Fruit fly (Drosophila melanogaster) whole organism, embryonic: ENCODE results near the gene CG9029.
A peak's percentile ranks its signal among the peaks of the same experiment; 100 is the strongest.

ENCODE experiments used
- Atf3 ChIP-seq: fragments of 200-800 bp; sonication (Bioruptor generic); optimal IDR thresholded peaks from 3 replicates; lab custom pipeline; 2016; ENCODE audit warnings: missing biosample characterization, missing genetic modification characterization
- CG10431 ChIP-seq: fragments of 200-800 bp; sonication (Bioruptor generic); optimal IDR thresholded peaks from 3 replicates; lab custom pipeline; 2018; ENCODE audit warnings: missing biosample characterization, mild to moderate bottlenecking, missing genetic modification characterization
- CG11504 ChIP-seq: fragments of 200-800 bp; sonication (Bioruptor generic); optimal IDR thresholded peaks from 3 replicates; lab custom pipeline; 2019; ENCODE audit warnings: missing biosample characterization, mild to moderate bottlenecking, missing genetic modification characterization, moderate library complexity
- CG11723 ChIP-seq: fragments of 200-800 bp; sonication (Bioruptor generic); optimal IDR thresholded peaks from 2 replicates; lab custom pipeline; 2017; ENCODE audit warnings: missing biosample characterization, mild to moderate bottlenecking, missing genetic modification characterization
- CG1233 ChIP-seq: fragments of 200-800 bp; sonication (Bioruptor generic); optimal IDR thresholded peaks from 4 replicates; lab custom pipeline; 2018; ENCODE audit warnings: missing biosample characterization, mild to moderate bottlenecking, missing genetic modification characterization
- CG12659 ChIP-seq: fragments of 200-800 bp; sonication (Bioruptor generic); optimal IDR thresholded peaks from 3 replicates; lab custom pipeline; 2017; ENCODE audit warnings: mild to moderate bottlenecking, missing biosample characterization, missing genetic modification reagents, missing genetic modification characterization
- CG13123 ChIP-seq: fragments of 200-800 bp; sonication (Bioruptor generic); optimal IDR thresholded peaks from 2 replicates; lab custom pipeline; 2016; ENCODE audit warnings: missing biosample characterization, missing genetic modification characterization
- CG15011 ChIP-seq: fragments of 200-800 bp; sonication (Bioruptor generic); optimal IDR thresholded peaks from 3 replicates; lab custom pipeline; 2018; ENCODE audit warnings: missing biosample characterization, mild to moderate bottlenecking, missing genetic modification characterization
- CG15073 ChIP-seq: fragments of 200-800 bp; sonication (Bioruptor generic); optimal IDR thresholded peaks from 2 replicates; lab custom pipeline; 2016; ENCODE audit warnings: missing biosample characterization, missing genetic modification characterization
- CG15514 ChIP-seq: fragments of 200-800 bp; sonication (Bioruptor generic); optimal IDR thresholded peaks from 3 replicates; lab custom pipeline; 2017; ENCODE audit warnings: missing biosample characterization, missing genetic modification characterization, mild to moderate bottlenecking, moderate library complexity, missing genetic modification reagents
- CG1832 ChIP-seq: fragments of 200-800 bp; sonication (Bioruptor generic); optimal IDR thresholded peaks from 2 replicates; lab custom pipeline; 2017; ENCODE audit warnings: missing biosample characterization, mild to moderate bottlenecking, missing genetic modification characterization, inconsistent platforms
- CG18619 ChIP-seq: fragments of 200-800 bp; sonication (Bioruptor generic); optimal IDR thresholded peaks from 3 replicates; lab custom pipeline; 2017; ENCODE audit warnings: missing biosample characterization, mild to moderate bottlenecking, missing genetic modification characterization
- CG31388 ChIP-seq: fragments of 200-800 bp; sonication (Bioruptor generic); optimal IDR thresholded peaks from 2 replicates; lab custom pipeline; 2016; ENCODE audit warnings: missing biosample characterization, missing genetic modification characterization
- CG34422 ChIP-seq: fragments of 200-800 bp; sonication (Bioruptor generic); IDR thresholded peaks from 3 replicates; pipeline ENCODE4 v1.3.6; 2022; ENCODE audit warnings: missing biosample characterization, missing genetic modification characterization
- CG4360 ChIP-seq: fragments of 200-800 bp; sonication (Bioruptor generic); IDR thresholded peaks from 2 replicates; pipeline ENCODE4 v1.3.6; 2022; ENCODE audit warnings: missing biosample characterization, missing genetic modification characterization
- CG7745 ChIP-seq: fragments of 200-800 bp; sonication (Bioruptor generic); optimal IDR thresholded peaks from 2 replicates; lab custom pipeline; 2018; ENCODE audit warnings: missing biosample characterization, mild to moderate bottlenecking, missing genetic modification characterization, moderate library complexity
- CG7928 ChIP-seq: fragments of 200-800 bp; sonication (Bioruptor generic); optimal IDR thresholded peaks from 2 replicates; lab custom pipeline; 2017; ENCODE audit warnings: missing biosample characterization, mild to moderate bottlenecking, missing genetic modification characterization
- D19A ChIP-seq: fragments of 200-800 bp; optimal IDR thresholded peaks from 3 replicates; lab custom pipeline; 2019; ENCODE audit warnings: missing biosample characterization, mild to moderate bottlenecking, missing genetic modification characterization, moderate library complexity
- Fer3 ChIP-seq: fragments of 200-800 bp; sonication (Bioruptor generic); optimal IDR thresholded peaks from 2 replicates; lab custom pipeline; 2018; ENCODE audit warnings: missing biosample characterization, mild to moderate bottlenecking, missing genetic modification characterization, moderate library complexity
- H2.0 ChIP-seq: fragments of 200-800 bp; sonication (Bioruptor generic); IDR thresholded peaks from 2 replicates; pipeline ENCODE4 v1.3.6; 2022; ENCODE audit warnings: missing biosample characterization, missing genetic modification characterization
- HLH4C ChIP-seq: fragments of 200-800 bp; sonication (Bioruptor generic); IDR thresholded peaks from 3 replicates; pipeline ENCODE4 v1.3.6; 2022; ENCODE audit warnings: missing biosample characterization, missing genetic modification characterization; ENCODE audit not compliant: partially characterized antibody
- Lhr ChIP-seq: fragments of 200-800 bp; sonication (Bioruptor generic); optimal IDR thresholded peaks from 3 replicates; lab custom pipeline; 2017; ENCODE audit warnings: mild to moderate bottlenecking, missing biosample characterization, missing genetic modification reagents, missing genetic modification characterization
- Lpt ChIP-seq: fragments of >200 bp; optimal IDR thresholded peaks from 2 replicates; lab custom pipeline; 2018; ENCODE audit warnings: missing biosample characterization, missing genetic modification characterization
- NC2α ChIP-seq: fragments of 200-800 bp; sonication (Bioruptor generic); optimal IDR thresholded peaks from 2 replicates; lab custom pipeline; 2016; ENCODE audit warnings: missing biosample characterization, missing genetic modification characterization
- NfI ChIP-seq: fragments of 200-800 bp; sonication (Bioruptor generic); optimal IDR thresholded peaks from 3 replicates; lab custom pipeline; 2018; ENCODE audit warnings: missing biosample characterization, mild to moderate bottlenecking, missing genetic modification characterization, moderate library complexity
- Ravus ChIP-seq: fragments of 200-800 bp; sonication (Bioruptor generic); IDR thresholded peaks from 2 replicates; pipeline ENCODE4 v1.3.6; 2022; ENCODE audit warnings: missing biosample characterization, missing genetic modification characterization
- Side ChIP-seq: fragments of 200-800 bp; sonication (Bioruptor generic); optimal IDR thresholded peaks from 2 replicates; lab custom pipeline; 2016; ENCODE audit warnings: missing biosample characterization, missing genetic modification characterization
- Six4 ChIP-seq: fragments of 200-800 bp; sonication (Bioruptor generic); optimal IDR thresholded peaks from 2 replicates; lab custom pipeline; 2016; ENCODE audit warnings: missing biosample characterization, missing genetic modification characterization
- Sry-δ ChIP-seq: fragments of 200-800 bp; sonication (Bioruptor generic); optimal IDR thresholded peaks from 2 replicates; lab custom pipeline; 2016; ENCODE audit warnings: missing biosample characterization, missing genetic modification characterization
- az2 ChIP-seq: fragments of 200-800 bp; sonication (Bioruptor generic); optimal IDR thresholded peaks from 3 replicates; lab custom pipeline; 2016; ENCODE audit warnings: missing biosample characterization, missing genetic modification characterization
- bbx ChIP-seq: fragments of 200-800 bp; sonication (Bioruptor generic); IDR thresholded peaks from 2 replicates; pipeline ENCODE4 v1.3.6; 2022; ENCODE audit warnings: missing biosample characterization, missing genetic modification characterization; ENCODE audit not compliant: partially characterized antibody
- bsh ChIP-seq, 2 experiments: fragments of 200-800 bp; sonication (Bioruptor generic); optimal IDR thresholded peaks; 2 replicates each; lab custom pipeline; 2017 to 2018; ENCODE audit warnings: mild to moderate bottlenecking in 2 of 2, missing biosample characterization in 2 of 2, missing genetic modification characterization in 2 of 2, moderate library complexity in 1 of 2
- btn ChIP-seq: fragments of 200-800 bp; sonication (Bioruptor generic); optimal IDR thresholded peaks from 2 replicates; lab custom pipeline; 2016; ENCODE audit warnings: missing biosample characterization, missing genetic modification characterization
- cas ChIP-seq: fragments of 200-800 bp; sonication (Bioruptor generic); IDR thresholded peaks from 2 replicates; pipeline ENCODE4 v1.3.6; 2022; ENCODE audit warnings: missing biosample characterization, missing genetic modification characterization
- ci ChIP-seq: fragments of 200-800 bp; sonication (Bioruptor generic); IDR thresholded peaks from 3 replicates; pipeline ENCODE4 v1.3.6; 2022; ENCODE audit warnings: missing biosample characterization, missing genetic modification characterization
- dm ChIP-seq: fragments of 200-800 bp; sonication (Bioruptor generic); optimal IDR thresholded peaks from 3 replicates; lab custom pipeline; 2016; ENCODE audit warnings: missing biosample characterization, missing genetic modification characterization
- fd3F ChIP-seq: fragments of 200-800 bp; sonication (Bioruptor generic); optimal IDR thresholded peaks from 2 replicates; lab custom pipeline; 2018; ENCODE audit warnings: missing biosample characterization, mild to moderate bottlenecking, missing genetic modification characterization, moderate library complexity
- grau ChIP-seq: fragments of 200-800 bp; optimal IDR thresholded peaks from 3 replicates; lab custom pipeline; 2019; ENCODE audit warnings: missing biosample characterization, mild to moderate bottlenecking, missing genetic modification characterization, moderate library complexity
- gsb ChIP-seq: fragments of 200-800 bp; sonication (Bioruptor generic); IDR thresholded peaks from 2 replicates; pipeline ENCODE4 v1.3.6; 2022; ENCODE audit warnings: missing biosample characterization, missing genetic modification characterization
- ham ChIP-seq: fragments of 200-800 bp; sonication (Bioruptor generic); IDR thresholded peaks from 2 replicates; pipeline ENCODE4 v1.3.6; 2022; ENCODE audit warnings: missing biosample characterization, missing genetic modification characterization
- jumu ChIP-seq: fragments of 200-800 bp; sonication (Bioruptor generic); optimal IDR thresholded peaks from 3 replicates; lab custom pipeline; 2016; ENCODE audit warnings: missing biosample characterization, missing genetic modification characterization
- kay ChIP-seq: fragments of 200-800 bp; sonication (Bioruptor generic); optimal IDR thresholded peaks from 2 replicates; lab custom pipeline; 2016; ENCODE audit warnings: missing biosample characterization, missing genetic modification characterization
- knrl ChIP-seq: fragments of 200-800 bp; sonication (Bioruptor generic); IDR thresholded peaks from 3 replicates; pipeline ENCODE4 v1.3.6; 2022; ENCODE audit warnings: missing biosample characterization, missing genetic modification characterization; ENCODE audit not compliant: partially characterized antibody
- luna ChIP-seq: fragments of 200-800 bp; sonication (Bioruptor generic); optimal IDR thresholded peaks from 2 replicates; lab custom pipeline; 2016; ENCODE audit warnings: missing biosample characterization, missing genetic modification characterization
- mam ChIP-seq: fragments of 200-800 bp; sonication (Bioruptor generic); optimal IDR thresholded peaks from 3 replicates; lab custom pipeline; 2016; ENCODE audit warnings: missing biosample characterization, missing genetic modification characterization
- nom ChIP-seq: fragments of 200-800 bp; sonication (Bioruptor generic); optimal IDR thresholded peaks from 2 replicates; lab custom pipeline; 2017; ENCODE audit warnings: missing biosample characterization, missing genetic modification characterization, mild to moderate bottlenecking, moderate library complexity, missing genetic modification reagents
- pum ChIP-seq: fragments of 200-800 bp; sonication (Bioruptor generic); optimal IDR thresholded peaks from 2 replicates; lab custom pipeline; 2016; ENCODE audit warnings: missing biosample characterization, missing genetic modification characterization
- ro ChIP-seq: fragments of 200-800 bp; sonication (Bioruptor generic); IDR thresholded peaks from 2 replicates; pipeline ENCODE4 v1.3.6; 2022; ENCODE audit warnings: missing biosample characterization, missing genetic modification characterization
- salm ChIP-seq: fragments of 200-800 bp; sonication (Bioruptor generic); optimal IDR thresholded peaks from 2 replicates; lab custom pipeline; 2018; ENCODE audit warnings: missing biosample characterization, mild to moderate bottlenecking, missing genetic modification characterization
- twi ChIP-seq: fragments of 200-800 bp; optimal IDR thresholded peaks from 2 replicates; lab custom pipeline; 2019; ENCODE audit warnings: missing biosample characterization, mild to moderate bottlenecking, missing genetic modification characterization, moderate library complexity
- z ChIP-seq: fragments of 200-800 bp; sonication (Bioruptor generic); IDR thresholded peaks from 3 replicates; pipeline ENCODE4 v1.3.6; 2022; ENCODE audit warnings: missing biosample characterization, missing genetic modification characterization

Gene CG9029

DNA sequence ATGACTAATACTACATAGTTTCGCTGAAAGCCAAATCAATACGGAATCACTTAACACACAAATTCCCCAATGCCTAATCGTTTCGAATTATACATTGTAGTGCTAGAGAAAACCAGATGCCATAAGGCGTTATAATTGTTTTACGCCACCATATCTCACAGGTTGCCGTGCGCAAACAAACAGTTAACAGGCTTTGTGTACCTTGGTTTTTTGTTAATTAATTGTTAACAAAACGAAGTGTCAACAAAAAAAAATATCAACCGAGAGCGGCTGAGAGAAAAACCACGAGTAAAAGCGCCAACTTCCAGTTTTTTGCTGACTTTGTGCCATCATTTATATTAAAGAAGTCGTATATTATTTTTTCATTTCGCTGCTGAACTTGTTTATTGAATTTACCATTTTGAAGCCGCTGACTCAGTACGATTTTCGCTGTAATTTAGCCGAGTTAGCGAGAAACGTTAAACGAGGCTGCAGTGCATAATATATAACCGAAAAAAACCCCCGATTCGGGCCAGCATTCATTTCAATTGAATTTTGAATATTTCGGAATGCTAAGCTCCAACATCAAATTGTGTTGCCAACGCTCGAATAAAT lies 9.2 kb upstream of the CG9029 start (continued):
- no peak for TF ChIP-seq Lhr (GFP tag; lab: Kevin White, UChicago)
- peak; percentile 63 for TF ChIP-seq fd3F (GFP tag; lab: Kevin White, UChicago)
- no peak for TF ChIP-seq D19A (tag; lab: Kevin White, UChicago)
- no peak for TF ChIP-seq Ravus
- TF ChIP-seq CG1233 (GFP tag; lab: Kevin White, UChicago), result peak; percentile 44
- no peak for TF ChIP-seq CG34422
- TF ChIP-seq H2.0 (GFP tag; lab: Robert Waterston, UW), result no peak
- no peak for TF ChIP-seq jumu
- peak; percentile 60 for TF ChIP-seq CG15514
- TF ChIP-seq CG15011 (GFP tag; lab: Kevin White, UChicago), result peak; percentile 48
- no peak for TF ChIP-seq Lpt (GFP tag; lab: Kevin White, UChicago)
- peak; percentile 60 for TF ChIP-seq Fer3 (tag; lab: Kevin White, UChicago)
- TF ChIP-seq btn (GFP tag; lab: Kevin White, UChicago), result no peak
- no peak for TF ChIP-seq Six4 (GFP tag; lab: Kevin White, UChicago)
- TF ChIP-seq Sry-δ (GFP tag; lab: Kevin White, UChicago), result no peak
- no peak for TF ChIP-seq twi
- TF ChIP-seq ham (GFP tag; lab: Robert Waterston, UW), result no peak
- no peak for TF ChIP-seq CG4360 (GFP tag; lab: Robert Waterston, UW)
- TF ChIP-seq ro (GFP tag; lab: Robert Waterston, UW), result no peak
- no peak for TF ChIP-seq CG1832 (GFP tag; lab: Kevin White, UChicago)
- no peak for TF ChIP-seq CG7745 (tag; lab: Kevin White, UChicago)
- no peak for TF ChIP-seq cas (GFP tag; lab: Robert Waterston, UW)
- TF ChIP-seq Atf3 (GFP tag; lab: Kevin White, UChicago), result no peak
- peak; percentile 32 for TF ChIP-seq NfI (GFP tag; lab: Kevin White, UChicago)
- TF ChIP-seq CG11504, result peak; percentile 16
- no peak for TF ChIP-seq ci
- TF ChIP-seq CG7928, result peak; percentile 33
- peak; percentile 1 for TF ChIP-seq CG11723 (GFP tag; lab: Kevin White, UChicago)
- peak; percentile 27 for TF ChIP-seq grau (tag; lab: Kevin White, UChicago)
- no peak for TF ChIP-seq bsh (GFP tag; optimal IDR thresholded peaks at IDR 0.05; lab: Kevin White, UChicago)
- no peak for TF ChIP-seq salm (tag; lab: Kevin White, UChicago)
- no peak for TF ChIP-seq CG31388 (GFP tag; lab: Kevin White, UChicago)
- TF ChIP-seq luna, result no peak
- TF ChIP-seq bbx (GFP tag; lab: Robert Waterston, UW), result no peak
- TF ChIP-seq az2 (GFP tag; lab: Kevin White, UChicago), result no peak
- TF ChIP-seq z (GFP tag; lab: Robert Waterston, UW), result no peak
- TF ChIP-seq knrl (GFP tag; lab: Robert Waterston, UW), result no peak
- no peak for TF ChIP-seq HLH4C (GFP tag; lab: Robert Waterston, UW)
- no peak for TF ChIP-seq CG15073 (GFP tag; lab: Kevin White, UChicago)
- no peak for TF ChIP-seq gsb (GFP tag; lab: Robert Waterston, UW)
- TF ChIP-seq mam (GFP tag; lab: Kevin White, UChicago), result no peak
- no peak for TF ChIP-seq CG10431
- no peak for TF ChIP-seq pum (GFP tag; lab: Kevin White, UChicago)
- no peak for TF ChIP-seq Side
- no peak for TF ChIP-seq nom (GFP tag; lab: Kevin White, UChicago)
- TF ChIP-seq dm, result no peak
- no peak for TF ChIP-seq NC2α (GFP tag; lab: Kevin White, UChicago)
- TF ChIP-seq CG18619 (GFP tag; lab: Kevin White, UChicago), result peak; percentile 58
- TF ChIP-seq CG13123 (GFP tag; lab: Kevin White, UChicago), result peak; percentile 2
- no peak for TF ChIP-seq kay (GFP tag; lab: Kevin White, UChicago)
- TF ChIP-seq CG12659, result peak; percentile 34
